Worm (Caenorhabditis elegans): ENCODE measurements around the gene mrp-8.
A peak's percentile ranks its signal among the peaks of the same experiment; 100 is the strongest.

ce11 chrIII:12351301-12351700 lies 48.3 kb upstream of the mrp-8 start, which contains the start of the genes pph-4.1 and Y75B8A.31:
- TF ChIP-seq ztf-1 (GFP tag; conservative IDR thresholded peaks at IDR 0.05) (no peak), mab-5 (tag; optimal IDR thresholded peaks at IDR 0.05) (peak; percentile 49), alr-1 (tag; optimal IDR thresholded peaks at IDR 0.05) (no peak), snpc-4 (tag; optimal IDR thresholded peaks at IDR 0.05) (peak; percentile 65), F13H6.1 (tag; optimal IDR thresholded peaks at IDR 0.05) (peak; percentile 86), nhr-77 (tag; optimal IDR thresholded peaks at IDR 0.05) (no peak), lin-11 (tag; optimal IDR thresholded peaks at IDR 0.05) (peak; percentile 71), lin-13 (GFP tag; optimal IDR thresholded peaks at IDR 0.05) (peak; percentile 89), mdl-1 (tag; optimal IDR thresholded peaks at IDR 0.05) (peak in 1 of 2 experiments; percentile 5), nhr-12 (tag; optimal IDR thresholded peaks at IDR 0.05) (no peak), unc-62 (GFP tag; optimal IDR thresholded peaks at IDR 0.05) (no peak), ZK546.5 (tag; optimal IDR thresholded peaks at IDR 0.05) (peak; percentile 28), unc-55 (GFP tag; optimal IDR thresholded peaks at IDR 0.05) (peak; percentile 93)

Data from whole organism, L2 larva.